Worm (Caenorhabditis elegans): ENCODE measurements around the gene ucr-2.1.

DNA sequence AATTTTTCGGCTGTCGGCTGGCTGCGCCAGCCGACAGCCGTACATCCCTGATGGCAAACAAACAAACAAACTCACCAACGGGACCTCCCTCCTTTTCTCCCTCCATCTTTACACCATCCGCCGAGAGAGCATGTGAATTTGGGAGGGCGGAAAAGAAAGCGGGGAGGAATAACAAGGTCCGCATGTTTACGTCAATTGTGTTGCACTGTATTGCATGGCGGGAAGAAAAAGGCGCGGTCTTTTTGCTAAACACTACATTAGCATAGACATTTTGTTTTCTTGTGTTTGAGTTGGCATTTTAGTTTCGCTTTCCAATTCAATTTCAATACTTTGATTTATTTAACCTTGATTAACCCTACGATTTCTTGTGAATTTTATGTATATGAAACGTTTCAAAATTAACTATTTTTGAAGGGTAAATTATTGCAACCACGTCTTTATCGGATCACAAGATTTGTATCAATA, 30.3 kb upstream of the ucr-2.1 start, which contains the start of gene C49F5.6:
- TF ChIP-seq nhr-77 (tag; optimal IDR thresholded peaks at IDR 0.05) = no peak
- no peak for TF ChIP-seq elt-3 (tag; optimal IDR thresholded peaks at IDR 0.05)
- TF ChIP-seq snpc-4 (tag; optimal IDR thresholded peaks at IDR 0.05) = no peak
- TF ChIP-seq nhr-12 (tag; optimal IDR thresholded peaks at IDR 0.05) = no peak
- no peak for TF ChIP-seq peb-1 (tag; optimal IDR thresholded peaks at IDR 0.05)
- no peak for TF ChIP-seq fos-1 (tag; optimal IDR thresholded peaks at IDR 0.05)
- no peak for TF ChIP-seq nhr-10 (tag; optimal IDR thresholded peaks at IDR 0.05)
- TF ChIP-seq ama-1 (optimal IDR thresholded peaks at IDR 0.05) = no peak
- TF ChIP-seq lin-39 (tag; optimal IDR thresholded peaks at IDR 0.05) = no peak
- no peak for TF ChIP-seq lin-13 (GFP tag; optimal IDR thresholded peaks at IDR 0.05)

Measured in whole organism, L2 larva.